Worm (Caenorhabditis elegans) whole organism, young adult: Measurements from ENCODE around the gene C18D11.7.

Source experiments
- B0336.3 ChIP-seq: fragments of 200-800 bp; sonication (Bioruptor generic); IDR thresholded peaks from 2 replicates; pipeline ENCODE4 v1.3.6; 2022; ENCODE audit warnings: missing genetic modification characterization, missing compliant biosample characterization
- T26A5.8 ChIP-seq: sonication (generic microtip); optimal IDR thresholded peaks from 2 replicates; lab custom pipeline; 2016; ENCODE audit warnings: missing genetic modification characterization, missing compliant biosample characterization
- hrde-1 ChIP-seq: sonication (generic microtip); optimal IDR thresholded peaks from 2 replicates; lab custom pipeline; 2016; ENCODE audit warnings: missing genetic modification characterization, mild to moderate bottlenecking, missing compliant biosample characterization, moderate library complexity, missing genotype, missing genetic modification reagents, borderline replicate concordance
- madf-6 ChIP-seq: fragments of 200-800 bp; sonication (Bioruptor generic); IDR thresholded peaks from 2 replicates; pipeline ENCODE4 v1.3.6; 2022; ENCODE audit warnings: missing genetic modification reagents, missing genetic modification characterization, missing compliant biosample characterization
- snpc-4 ChIP-seq, 5 experiments: fragments of 150-350 bp in 1 of 5; sonication (generic microtip) in 4 of 5; optimal IDR thresholded peaks; 2 replicates each; lab custom pipeline; 2014 to 2018; ENCODE audit warnings: missing genetic modification characterization in 5 of 5, missing biosample characterization in 3 of 5, antibody characterized with exemption in 2 of 5, mild to moderate bottlenecking in 2 of 5, missing compliant biosample characterization in 2 of 5, missing genotype in 2 of 5, moderate library complexity in 2 of 5, missing genetic modification reagents in 1 of 5
- unc-130 ChIP-seq: sonication (generic microtip); optimal IDR thresholded peaks from 2 replicates; lab custom pipeline; 2016; ENCODE audit warnings: missing genetic modification reagents, missing genetic modification characterization, missing compliant biosample characterization

ce11 chrIII:11830522-11831489 is 24.2 kb upstream of the C18D11.7 start:
- no peak for TF ChIP-seq unc-130 (GFP tag; lab: Kevin White, UChicago)
- peak; percentile 26 for TF ChIP-seq T26A5.8 (tag; lab: Kevin White, UChicago)
- TF ChIP-seq hrde-1, result peak; percentile 80
- TF ChIP-seq snpc-4 (GFP tag; optimal IDR thresholded peaks at IDR 0.05; lab: Kevin White, UChicago), result peak; percentile 52
- peak in 2 of 4 experiments; percentile 18 to 58 for TF ChIP-seq snpc-4 (tag; optimal IDR thresholded peaks at IDR 0.05; lab: Kevin White, UChicago)
- peak; percentile 52 for TF ChIP-seq madf-6
- TF ChIP-seq B0336.3 (GFP tag; lab: Robert Waterston, UW), result peak; percentile 85
